Fruit fly (Drosophila melanogaster) whole organism, pupa: ENCODE results near the gene Gfrl.

ENCODE experiments used
- CG13204 ChIP-seq: fragments of 200-800 bp; sonication (Bioruptor generic); optimal IDR thresholded peaks from 2 replicates; lab custom pipeline; 2018; ENCODE audit warnings: missing biosample characterization, mild to moderate bottlenecking, missing genetic modification characterization, moderate library complexity
- CG14655 ChIP-seq: fragments of 200-800 bp; sonication (Bioruptor generic); optimal IDR thresholded peaks from 3 replicates; lab custom pipeline; 2017; ENCODE audit warnings: mild to moderate bottlenecking, missing biosample characterization, missing genetic modification reagents, missing genetic modification characterization
- CG8301 ChIP-seq: fragments of 200-800 bp; sonication (Bioruptor generic); optimal IDR thresholded peaks from 2 replicates; lab custom pipeline; 2018; ENCODE audit warnings: missing biosample characterization, mild to moderate bottlenecking, missing genetic modification characterization
- CG9948 ChIP-seq: fragments of 200-800 bp; sonication (Bioruptor generic); optimal IDR thresholded peaks from 2 replicates; lab custom pipeline; 2018; ENCODE audit warnings: missing biosample characterization, mild to moderate bottlenecking, missing genetic modification characterization, moderate library complexity
- EcR ChIP-seq: fragments of 200-800 bp; sonication (Bioruptor generic); optimal IDR thresholded peaks from 3 replicates; lab custom pipeline; 2019; ENCODE audit warnings: missing biosample characterization, missing genetic modification characterization, mild to moderate bottlenecking, moderate library complexity, missing genetic modification reagents
- Pif1A ChIP-seq: fragments of 200-800 bp; sonication (Bioruptor generic); optimal IDR thresholded peaks from 3 replicates; lab custom pipeline; 2016; ENCODE audit warnings: missing biosample characterization, missing genetic modification characterization

DNA sequence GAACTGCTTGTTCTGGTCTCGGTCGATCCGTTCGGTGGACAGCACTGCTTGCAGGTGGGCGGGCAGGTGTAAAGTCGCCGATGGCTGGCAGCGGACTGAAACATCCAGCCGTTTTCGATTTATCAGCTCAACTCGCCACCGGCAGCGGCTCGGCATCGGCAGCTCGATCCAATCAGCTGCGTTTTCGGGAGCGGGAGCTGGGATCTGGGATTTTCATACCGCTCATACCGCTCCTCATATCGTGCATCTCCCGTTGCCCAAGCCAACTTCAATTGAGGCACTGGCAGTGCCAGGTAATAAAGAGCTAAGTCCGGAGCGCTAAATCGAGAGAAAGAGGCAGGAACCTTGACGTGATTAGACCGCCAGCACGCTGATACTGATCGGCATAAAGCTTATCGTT, 28.0 kb upstream of the Gfrl start, which contains the start of gene MFS9:
- no peak for TF ChIP-seq CG14655
- TF ChIP-seq CG8301 = no peak
- TF ChIP-seq CG13204 (GFP tag; lab: Kevin White, UChicago) = no peak
- no peak for TF ChIP-seq EcR
- TF ChIP-seq CG9948 (tag; lab: Kevin White, UChicago) = no peak
- no peak for TF ChIP-seq Pif1A (GFP tag; lab: Kevin White, UChicago)
